Worm (Caenorhabditis elegans) whole organism, L2 larva: Measurements from ENCODE around the gene Y68A4A.13.

Experiments
- ceh-82 ChIP-seq: fragments of 150-350 bp; optimal IDR thresholded peaks from 2 replicates; lab custom pipeline; 2014; ENCODE audit warnings: missing biosample characterization, missing genetic modification characterization
- egl-27 ChIP-seq: sonication (generic microtip); optimal IDR thresholded peaks from 3 replicates; lab custom pipeline; 2017; ENCODE audit warnings: missing biosample characterization, missing genetic modification reagents, missing genetic modification characterization
- elt-1 ChIP-seq: fragments of 150-350 bp; optimal IDR thresholded peaks from 2 replicates; lab custom pipeline; 2014; ENCODE audit warnings: missing biosample characterization, missing genetic modification characterization
- fos-1 ChIP-seq: fragments of 150-350 bp; optimal IDR thresholded peaks from 2 replicates; lab custom pipeline; 2014; ENCODE audit warnings: missing biosample characterization, missing genetic modification characterization
- lin-13 ChIP-seq: fragments of 150-350 bp; optimal IDR thresholded peaks from 2 replicates; lab custom pipeline; 2014; ENCODE audit warnings: missing biosample characterization, missing genetic modification reagents, missing genetic modification characterization
- nhr-77 ChIP-seq: fragments of 150-350 bp; optimal IDR thresholded peaks from 2 replicates; lab custom pipeline; 2014; ENCODE audit warnings: missing biosample characterization, missing genetic modification characterization
- skn-1 ChIP-seq: sonication (generic microtip); optimal IDR thresholded peaks from 2 replicates; lab custom pipeline; 2017; ENCODE audit warnings: missing biosample characterization, missing genetic modification characterization
- unc-62 ChIP-seq: fragments of 150-350 bp; optimal IDR thresholded peaks from 2 replicates; lab custom pipeline; 2014; ENCODE audit warnings: missing biosample characterization, missing genetic modification reagents, missing genetic modification characterization
- zag-1 ChIP-seq: fragments of 150-350 bp; optimal IDR thresholded peaks from 2 replicates; lab custom pipeline; 2014; ENCODE audit warnings: missing biosample characterization, missing genetic modification characterization
- ztf-11 ChIP-seq: sonication (generic microtip); optimal IDR thresholded peaks from 2 replicates; lab custom pipeline; 2017; ENCODE audit warnings: missing biosample characterization, missing genetic modification characterization

ce11 chrV:17165409-17165808, 42.5 kb downstream of the Y68A4A.13 start, which contains the start of gene srh-102:
- TF ChIP-seq egl-27 (tag; lab: Kevin White, UChicago), result no peak
- TF ChIP-seq ztf-11 (tag; lab: Kevin White, UChicago), result no peak
- no peak for TF ChIP-seq ceh-82 (tag; lab: Kevin White, UChicago)
- no peak for TF ChIP-seq lin-13 (GFP tag; lab: Kevin White, UChicago)
- TF ChIP-seq unc-62, result no peak
- TF ChIP-seq zag-1 (tag; lab: Kevin White, UChicago), result no peak
- no peak for TF ChIP-seq nhr-77 (tag; lab: Kevin White, UChicago)
- no peak for TF ChIP-seq skn-1 (tag; lab: Kevin White, UChicago)
- no peak for TF ChIP-seq elt-1 (tag; lab: Kevin White, UChicago)
- no peak for TF ChIP-seq fos-1 (tag; lab: Kevin White, UChicago)
